Fruit fly (Drosophila melanogaster): ENCODE measurements around the gene Wnt4.

The Wnt4 gene

dm6 chr2L:7298744-7299366, 21.9 kb upstream of the Wnt4 start (continued):
- no peak for TF ChIP-seq luna (GFP tag; optimal IDR thresholded peaks at IDR 0.05)
- no peak for TF ChIP-seq ems (GFP tag; optimal IDR thresholded peaks at IDR 0.05)
- TF ChIP-seq pum (GFP tag; optimal IDR thresholded peaks at IDR 0.05), result peak; percentile 17
- TF ChIP-seq nau (GFP tag; optimal IDR thresholded peaks at IDR 0.05), result no peak
- no peak for TF ChIP-seq PHDP (tag; optimal IDR thresholded peaks at IDR 0.05)
- no peak for TF ChIP-seq oc (tag; optimal IDR thresholded peaks at IDR 0.05)
- no peak for TF ChIP-seq Ets65A (GFP tag)
- TF ChIP-seq bab2 (GFP tag; optimal IDR thresholded peaks at IDR 0.05), result no peak
- TF ChIP-seq CG34422 (GFP tag; IDR thresholded peaks at IDR 0.05), result no peak
- TF ChIP-seq CG7372 (GFP tag; IDR thresholded peaks at IDR 0.05), result no peak
- TF ChIP-seq CG10462 (GFP tag; optimal IDR thresholded peaks at IDR 0.05), result no peak
- no peak for TF ChIP-seq ttk (GFP tag; IDR thresholded peaks at IDR 0.05)
- no peak for TF ChIP-seq sim (GFP tag; IDR thresholded peaks at IDR 0.05)
- TF ChIP-seq CG15514 (GFP tag; optimal IDR thresholded peaks at IDR 0.05), result no peak
- TF ChIP-seq CG9727 (GFP tag; optimal IDR thresholded peaks at IDR 0.05), result peak; percentile 54
- peak; percentile 34 for TF ChIP-seq ac (GFP tag; optimal IDR thresholded peaks at IDR 0.05)
- TF ChIP-seq CG3163 (GFP tag; optimal IDR thresholded peaks at IDR 0.05), result no peak
- no peak for TF ChIP-seq HmgD (GFP tag; optimal IDR thresholded peaks at IDR 0.05)
- no peak for TF ChIP-seq CG33213 (GFP tag; optimal IDR thresholded peaks at IDR 0.05)
- TF ChIP-seq CG17829 (tag; optimal IDR thresholded peaks at IDR 0.05), result peak; percentile 14
- TF ChIP-seq sqz (GFP tag; optimal IDR thresholded peaks at IDR 0.05), result no peak
- no peak for TF ChIP-seq CG17385 (GFP tag; optimal IDR thresholded peaks at IDR 0.05)
- no peak for TF ChIP-seq gcm2 (GFP tag; optimal IDR thresholded peaks at IDR 0.05)
- TF ChIP-seq otp (GFP tag; IDR thresholded peaks at IDR 0.05), result peak; percentile 43; the same call in 1 of the 3 replicates
- TF ChIP-seq Vsx1 (GFP tag; optimal IDR thresholded peaks at IDR 0.05), result no peak
- no peak; the same call in 1 of the 2 replicates for TF ChIP-seq CG6689 (GFP tag; IDR thresholded peaks at IDR 0.05)
- no peak for TF ChIP-seq Mes4 (GFP tag; optimal IDR thresholded peaks at IDR 0.05)
- TF ChIP-seq Antp (GFP tag; optimal IDR thresholded peaks at IDR 0.05), result no peak
- TF ChIP-seq CG11560 (tag; IDR thresholded peaks at IDR 0.05), result no peak
- TF ChIP-seq ato (GFP tag; IDR thresholded peaks at IDR 0.05; ENCODE audit: partially characterized antibody), result no peak
- TF ChIP-seq CG17568 (GFP tag; optimal IDR thresholded peaks at IDR 0.05), result no peak
- TF ChIP-seq CG16863 (GFP tag; optimal IDR thresholded peaks at IDR 0.05), result no peak
- TF ChIP-seq CG30020 (tag; optimal IDR thresholded peaks at IDR 0.05), result no peak
- no peak for TF ChIP-seq CG3847 (GFP tag; IDR thresholded peaks at IDR 0.05)
- no peak for TF ChIP-seq H15 (GFP tag; IDR thresholded peaks at IDR 0.05)
- peak in 1 of 2 experiments; percentile 56 for TF ChIP-seq bsh (GFP tag; optimal IDR thresholded peaks at IDR 0.05)
- TF ChIP-seq CG6683 (GFP tag; optimal IDR thresholded peaks at IDR 0.05), result no peak
- TF ChIP-seq Ets97D (GFP tag; optimal IDR thresholded peaks at IDR 0.05), result no peak
- peak; percentile 59; the same call in 1 of the 2 replicates for TF ChIP-seq Xrp1 (GFP tag; IDR thresholded peaks at IDR 0.05)
- TF ChIP-seq Hand (GFP tag; optimal IDR thresholded peaks at IDR 0.05), result no peak
- no peak for TF ChIP-seq CG1529 (GFP tag; optimal IDR thresholded peaks at IDR 0.05)
- no peak for TF ChIP-seq CG7987 (GFP tag; optimal IDR thresholded peaks at IDR 0.05)
- TF ChIP-seq ab (GFP tag; optimal IDR thresholded peaks at IDR 0.05), result no peak
- no peak for TF ChIP-seq CG6813 (GFP tag; optimal IDR thresholded peaks at IDR 0.05)
- TF ChIP-seq ind (GFP tag; optimal IDR thresholded peaks at IDR 0.05), result no peak
- TF ChIP-seq CkIIα-i1 (GFP tag; IDR thresholded peaks at IDR 0.05), result no peak
- TF ChIP-seq Drgx (GFP tag; IDR thresholded peaks at IDR 0.05), result 0 out of 2 replicates have a peak, but pooled peaks have one; percentile 13
- no peak for TF ChIP-seq dati (GFP tag; IDR thresholded peaks at IDR 0.05)
- TF ChIP-seq bbx (GFP tag; IDR thresholded peaks at IDR 0.05; ENCODE audit: partially characterized antibody), result no peak
- TF ChIP-seq Sry-δ (GFP tag; optimal IDR thresholded peaks at IDR 0.05), result no peak
- TF ChIP-seq kni (GFP tag; optimal IDR thresholded peaks at IDR 0.05), result no peak

All from whole organism, embryonic.